Fruit fly (Drosophila melanogaster) whole organism, prepupa: ENCODE measurements around the gene Oseg1.

Experiments
- Blimp-1 ChIP-seq: fragments of 200-800 bp; sonication (Bioruptor generic); optimal IDR thresholded peaks from 3 replicates; lab custom pipeline; 2017; ENCODE audit warnings: missing biosample characterization, missing genetic modification characterization, mild to moderate bottlenecking, moderate library complexity, missing genetic modification reagents
- CG10631 ChIP-seq: fragments of 200-800 bp; sonication (Bioruptor generic); optimal IDR thresholded peaks from 2 replicates; lab custom pipeline; 2016; ENCODE audit warnings: missing biosample characterization, missing genetic modification characterization
- CG11294 ChIP-seq: fragments of 200-800 bp; sonication (Bioruptor generic); IDR thresholded peaks from 2 replicates; pipeline ENCODE4 v1.3.6; 2022; ENCODE audit warnings: missing biosample characterization, missing genetic modification characterization
- CG11762 ChIP-seq: fragments of 200-800 bp; sonication (Bioruptor generic); optimal IDR thresholded peaks from 3 replicates; lab custom pipeline; 2016; ENCODE audit warnings: missing biosample characterization, missing genetic modification characterization; ENCODE audit not compliant: insufficient read depth
- CG11902 ChIP-seq: fragments of 200-800 bp; sonication (Bioruptor generic); optimal IDR thresholded peaks from 3 replicates; lab custom pipeline; 2016; ENCODE audit warnings: missing biosample characterization, missing genetic modification characterization
- CG15336 ChIP-seq: fragments of 200-800 bp; sonication (Bioruptor generic); IDR thresholded peaks from 2 replicates; pipeline ENCODE4 v1.3.6; 2022; ENCODE audit warnings: missing biosample characterization, missing genetic modification characterization
- CG1621 ChIP-seq: fragments of 200-800 bp; sonication (Bioruptor generic); optimal IDR thresholded peaks from 3 replicates; lab custom pipeline; 2018; ENCODE audit warnings: missing biosample characterization, mild to moderate bottlenecking, missing genetic modification characterization
- CG16779 ChIP-seq: fragments of 200-800 bp; sonication (Bioruptor generic); optimal IDR thresholded peaks from 3 replicates; lab custom pipeline; 2017; ENCODE audit warnings: missing biosample characterization, mild to moderate bottlenecking, missing genetic modification characterization
- CG31627 ChIP-seq: fragments of 200-800 bp; sonication (Bioruptor generic); optimal IDR thresholded peaks from 3 replicates; lab custom pipeline; 2016; ENCODE audit warnings: missing biosample characterization, missing genetic modification characterization
- CG32006 ChIP-seq: fragments of 200-800 bp; sonication (Bioruptor generic); optimal IDR thresholded peaks from 3 replicates; lab custom pipeline; 2017; ENCODE audit warnings: missing biosample characterization, mild to moderate bottlenecking, missing genetic modification characterization
- CG34406 ChIP-seq: fragments of 200-800 bp; sonication (Bioruptor generic); optimal IDR thresholded peaks from 3 replicates; lab custom pipeline; 2016; ENCODE audit warnings: missing biosample characterization, missing genetic modification characterization
- CG4318 ChIP-seq: fragments of 200-800 bp; sonication (Bioruptor generic); optimal IDR thresholded peaks from 3 replicates; lab custom pipeline; 2017; ENCODE audit warnings: missing biosample characterization, mild to moderate bottlenecking, missing genetic modification characterization
- CG6276 ChIP-seq: fragments of 200-800 bp; sonication (Bioruptor generic); optimal IDR thresholded peaks from 2 replicates; lab custom pipeline; 2017; ENCODE audit warnings: missing biosample characterization, mild to moderate bottlenecking, missing genetic modification characterization
- CG6792 ChIP-seq: fragments of 200-800 bp; sonication (Bioruptor generic); optimal IDR thresholded peaks from 3 replicates; lab custom pipeline; 2016; ENCODE audit warnings: missing biosample characterization, missing genetic modification characterization
- CG6808 ChIP-seq: fragments of 200-800 bp; sonication (Bioruptor generic); optimal IDR thresholded peaks from 3 replicates; lab custom pipeline; 2017; ENCODE audit warnings: missing biosample characterization, missing genetic modification characterization, mild to moderate bottlenecking, moderate library complexity, missing genetic modification reagents
- CG6854 ChIP-seq: fragments of 200-800 bp; sonication (Bioruptor generic); optimal IDR thresholded peaks from 2 replicates; lab custom pipeline; 2017; ENCODE audit warnings: missing biosample characterization, mild to moderate bottlenecking, missing genetic modification characterization
- CG7368 ChIP-seq: fragments of 200-800 bp; sonication (Bioruptor generic); optimal IDR thresholded peaks from 3 replicates; lab custom pipeline; 2016; ENCODE audit warnings: missing biosample characterization, missing genetic modification characterization
- CG8119 ChIP-seq: fragments of 200-800 bp; sonication (Bioruptor generic); IDR thresholded peaks from 3 replicates; pipeline ENCODE4 v1.3.6; 2022; ENCODE audit warnings: missing biosample characterization, missing genetic modification characterization
- Eip75B ChIP-seq: fragments of 200-800 bp; sonication (Bioruptor generic); optimal IDR thresholded peaks from 3 replicates; lab custom pipeline; 2016; ENCODE audit warnings: missing biosample characterization, missing genetic modification characterization
- Eip78C ChIP-seq: fragments of 200-800 bp; sonication (Bioruptor generic); peaks from one replicate; lab custom pipeline; 2016; ENCODE audit warnings: missing biosample characterization, missing genetic modification characterization
- Ets21C ChIP-seq: fragments of 200-800 bp; sonication (Bioruptor generic); optimal IDR thresholded peaks from 3 replicates; lab custom pipeline; 2016; ENCODE audit warnings: missing biosample characterization, missing genetic modification characterization
- Hr38 ChIP-seq: sonication (Bioruptor generic); optimal IDR thresholded peaks from 2 replicates; lab custom pipeline; 2016; ENCODE audit warnings: missing biosample characterization, missing genetic modification characterization
- Hr39 ChIP-seq: fragments of 200-800 bp; sonication (Bioruptor generic); optimal IDR thresholded peaks from 2 replicates; lab custom pipeline; 2016; ENCODE audit warnings: missing biosample characterization, missing genetic modification characterization
- Hr4 ChIP-seq: fragments of 200-800 bp; sonication (Bioruptor generic); optimal IDR thresholded peaks from 3 replicates; lab custom pipeline; 2016; ENCODE audit warnings: missing biosample characterization, missing genetic modification characterization
- Lpt ChIP-seq: fragments of 200-800 bp; sonication (Bioruptor generic); optimal IDR thresholded peaks from 3 replicates; lab custom pipeline; 2016; ENCODE audit warnings: missing biosample characterization, missing genetic modification characterization
- Met ChIP-seq: fragments of 200-800 bp; sonication (Bioruptor generic); optimal IDR thresholded peaks from 3 replicates; lab custom pipeline; 2016; ENCODE audit warnings: missing biosample characterization, missing genetic modification characterization
- OdsH ChIP-seq: fragments of 200-800 bp; sonication (Bioruptor generic); optimal IDR thresholded peaks from 3 replicates; lab custom pipeline; 2016; ENCODE audit warnings: missing biosample characterization, missing genetic modification characterization
- Sox102F ChIP-seq: fragments of 200-800 bp; sonication (Bioruptor generic); optimal IDR thresholded peaks from 2 replicates; lab custom pipeline; 2016; ENCODE audit warnings: missing biosample characterization, mild to moderate bottlenecking, missing genetic modification characterization
- Sox14 ChIP-seq: fragments of 200-800 bp; sonication (Bioruptor generic); optimal IDR thresholded peaks from 3 replicates; lab custom pipeline; 2016; ENCODE audit warnings: missing biosample characterization, missing genetic modification characterization
- Sox15 ChIP-seq: fragments of 200-800 bp; sonication (Bioruptor generic); optimal IDR thresholded peaks from 3 replicates; lab custom pipeline; 2016; ENCODE audit warnings: missing biosample characterization, missing genetic modification characterization
- achi ChIP-seq: fragments of 200-800 bp; sonication (Bioruptor generic); optimal IDR thresholded peaks from 3 replicates; lab custom pipeline; 2016; ENCODE audit warnings: missing biosample characterization, missing genetic modification characterization
- acj6 ChIP-seq: fragments of 200-800 bp; sonication (Bioruptor generic); optimal IDR thresholded peaks from 3 replicates; lab custom pipeline; 2016; ENCODE audit warnings: missing biosample characterization, missing genetic modification characterization
- cyc ChIP-seq: fragments of 200-800 bp; sonication (Bioruptor generic); optimal IDR thresholded peaks from 3 replicates; lab custom pipeline; 2016; ENCODE audit warnings: missing biosample characterization, missing genetic modification characterization
- dac ChIP-seq: fragments of 200-800 bp; sonication (Bioruptor generic); optimal IDR thresholded peaks from 2 replicates; lab custom pipeline; 2017; ENCODE audit warnings: missing biosample characterization, mild to moderate bottlenecking, missing genetic modification characterization
- dsx ChIP-seq: fragments of 200-800 bp; optimal IDR thresholded peaks from 3 replicates; lab custom pipeline; 2019; ENCODE audit warnings: missing biosample characterization, mild to moderate bottlenecking, missing genetic modification characterization, moderate library complexity; ENCODE audit not compliant: poor library complexity, severe bottlenecking
- eg ChIP-seq: fragments of 200-800 bp; sonication (Bioruptor generic); IDR thresholded peaks from 3 replicates; pipeline ENCODE4 v1.3.6; 2022; ENCODE audit warnings: missing biosample characterization, missing genetic modification characterization
- esn ChIP-seq: fragments of 200-800 bp; sonication (Bioruptor generic); optimal IDR thresholded peaks from 2 replicates; lab custom pipeline; 2016; ENCODE audit warnings: missing biosample characterization, mild to moderate bottlenecking, missing genetic modification characterization, moderate library complexity
- fd59A ChIP-seq: fragments of 200-800 bp; sonication (Bioruptor generic); optimal IDR thresholded peaks from 2 replicates; lab custom pipeline; 2017; ENCODE audit warnings: missing biosample characterization, mild to moderate bottlenecking, missing genetic modification characterization, missing genetic modification reagents
- fd85E ChIP-seq: fragments of 200-800 bp; sonication (Bioruptor generic); optimal IDR thresholded peaks from 3 replicates; lab custom pipeline; 2016; ENCODE audit warnings: missing biosample characterization, missing genetic modification characterization
- fkh ChIP-seq: fragments of 200-800 bp; sonication (Bioruptor generic); optimal IDR thresholded peaks from 3 replicates; lab custom pipeline; 2017; ENCODE audit warnings: missing biosample characterization, mild to moderate bottlenecking, missing genetic modification characterization, moderate library complexity
- lz ChIP-seq: fragments of 200-800 bp; sonication (Bioruptor generic); optimal IDR thresholded peaks from 3 replicates; lab custom pipeline; 2016; ENCODE audit warnings: missing biosample characterization, missing genetic modification characterization
- net ChIP-seq: fragments of 200-800 bp; sonication (Bioruptor generic); optimal IDR thresholded peaks from 3 replicates; lab custom pipeline; 2016; ENCODE audit warnings: missing biosample characterization, missing genetic modification characterization
- pdm3 ChIP-seq: fragments of 200-800 bp; sonication (Bioruptor generic); optimal IDR thresholded peaks from 3 replicates; lab custom pipeline; 2016; ENCODE audit warnings: missing biosample characterization, missing genetic modification characterization
- salr ChIP-seq, 2 experiments: fragments of 200-800 bp; sonication (Bioruptor generic); optimal IDR thresholded peaks; 3 replicates each; lab custom pipeline; 2016 to 2018; ENCODE audit warnings: missing biosample characterization in 2 of 2, missing genetic modification characterization in 2 of 2, mild to moderate bottlenecking in 1 of 2
- ss ChIP-seq, 2 experiments: fragments of 200-800 bp; sonication (Bioruptor generic); optimal IDR thresholded peaks; 2 replicates in 1 of 2; 3 replicates in 1 of 2; lab custom pipeline; 2017 to 2018; ENCODE audit warnings: mild to moderate bottlenecking in 2 of 2, missing biosample characterization in 2 of 2, missing genetic modification characterization in 2 of 2, moderate library complexity in 1 of 2
- svp ChIP-seq: fragments of 200-800 bp; sonication (Bioruptor generic); peaks from one replicate; lab custom pipeline; 2016; ENCODE audit warnings: missing biosample characterization, missing genetic modification characterization
- vri ChIP-seq: fragments of 200-800 bp; sonication (Bioruptor generic); optimal IDR thresholded peaks from 3 replicates; lab custom pipeline; 2016; ENCODE audit warnings: missing biosample characterization, mild to moderate bottlenecking, missing genetic modification characterization

The Oseg1 gene

DNA sequence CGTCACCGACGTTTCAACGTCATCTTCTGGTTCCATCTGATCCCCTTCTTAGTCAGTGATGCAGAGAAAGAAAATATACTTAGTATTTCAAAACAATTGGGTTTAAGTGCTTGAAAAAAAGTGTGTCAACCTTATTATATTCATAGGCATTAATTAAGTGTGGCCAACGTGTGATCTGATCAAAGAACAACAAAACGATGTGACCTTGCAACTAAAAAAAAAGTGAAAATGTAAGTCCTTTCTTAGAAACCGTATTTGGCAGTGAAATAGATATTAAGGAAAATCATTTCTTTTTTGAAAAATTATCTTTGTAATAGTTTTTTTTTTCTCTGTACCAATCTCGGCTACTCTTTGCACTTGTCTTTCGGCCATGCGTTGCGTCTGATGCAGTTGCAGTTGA is 27.6 kb downstream of the Oseg1 start (continued):
- peak; percentile 73 for TF ChIP-seq CG16779 (tag; lab: Kevin White, UChicago)
- peak; percentile 82 for TF ChIP-seq esn (GFP tag; lab: Kevin White, UChicago)
- peak; percentile 66 for TF ChIP-seq CG1621 (tag; lab: Kevin White, UChicago)
- peak; percentile 85 for TF ChIP-seq CG15336 (GFP tag; lab: Robert Waterston, UW)
- peak; percentile 78 for TF ChIP-seq fd59A (GFP tag; lab: Kevin White, UChicago)
- peak; percentile 81 for TF ChIP-seq Hr4
- TF ChIP-seq CG11902 (GFP tag; lab: Kevin White, UChicago) = peak; percentile 81
- peak; percentile 70 for TF ChIP-seq cyc (GFP tag; lab: Kevin White, UChicago)

DNA sequence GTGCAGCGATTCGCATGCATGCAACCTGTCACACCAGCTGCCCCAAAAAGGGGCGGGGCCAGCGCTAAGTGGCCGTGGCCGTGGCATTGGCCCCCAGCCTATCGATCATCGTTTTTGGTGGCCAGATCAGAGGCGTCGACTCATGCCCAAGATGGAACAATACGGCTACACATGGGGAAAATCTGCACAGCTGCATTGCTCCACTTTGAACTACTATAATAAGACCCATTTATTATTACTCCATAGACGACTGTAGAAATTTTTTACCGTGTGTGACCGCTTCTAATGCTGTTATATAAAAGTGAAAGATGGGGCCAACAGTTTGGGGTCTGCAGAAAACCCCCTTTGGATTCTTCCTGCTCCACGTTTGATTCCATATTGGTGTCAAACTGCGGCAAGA is 28.7 kb downstream of the Oseg1 start:
- TF ChIP-seq CG6854 (GFP tag; lab: Kevin White, UChicago) (no peak), net (GFP tag; lab: Kevin White, UChicago) (peak; percentile 24), fd85E (no peak), Blimp-1 (no peak), svp (GFP tag; lab: Kevin White, UChicago) (no peak), fkh (GFP tag; lab: Kevin White, UChicago) (no peak), Sox102F (GFP tag; lab: Kevin White, UChicago) (no peak), Eip78C (GFP tag; lab: Kevin White, UChicago) (peak; percentile 59), dac (GFP tag; lab: Kevin White, UChicago) (peak; percentile 51), Hr39 (GFP tag; lab: Kevin White, UChicago) (no peak), CG11294 (GFP tag; lab: Robert Waterston, UW) (no peak), achi (peak; percentile 27), salr (GFP tag; optimal IDR thresholded peaks at IDR 0.05; lab: Kevin White, UChicago) (peak in 1 of 2 experiments; percentile 59), Sox14 (GFP tag; lab: Kevin White, UChicago) (no peak), Eip75B (no peak), CG16779 (tag; lab: Kevin White, UChicago) (no peak), eg (peak; percentile 50; the same call in 2 of the 3 replicates), CG4318 (GFP tag; lab: Kevin White, UChicago) (peak; percentile 59), CG34406 (GFP tag; lab: Kevin White, UChicago) (no peak), cyc (GFP tag; lab: Kevin White, UChicago) (no peak), Lpt (GFP tag; lab: Kevin White, UChicago) (no peak), CG15336 (GFP tag; lab: Robert Waterston, UW) (peak; percentile 73), vri (GFP tag; lab: Kevin White, UChicago) (no peak), dsx (no peak), Sox15 (GFP tag; lab: Kevin White, UChicago) (no peak), Met (no peak), Hr4 (peak; percentile 69), Hr38 (GFP tag; lab: Kevin White, UChicago) (no peak), CG6808 (GFP tag; lab: Kevin White, UChicago) (no peak), CG6276 (GFP tag; lab: Kevin White, UChicago) (peak; percentile 21), acj6 (GFP tag; lab: Kevin White, UChicago) (no peak), pdm3 (GFP tag; lab: Kevin White, UChicago) (peak; percentile 23), CG11762 (GFP tag; lab: Kevin White, UChicago) (no peak), CG8119 (GFP tag; lab: Robert Waterston, UW) (peak; percentile 60), Ets21C (no peak), fd59A (GFP tag; lab: Kevin White, UChicago) (no peak), CG7368 (GFP tag; lab: Kevin White, UChicago) (no peak), lz (no peak), CG31627 (no peak), CG1621 (tag; lab: Kevin White, UChicago) (no peak), CG10631 (GFP tag; lab: Kevin White, UChicago) (no peak), CG32006 (GFP tag; lab: Kevin White, UChicago) (peak; percentile 84), ss (GFP tag; optimal IDR thresholded peaks at IDR 0.05; lab: Kevin White, UChicago) (peak in 1 of 2 experiments; percentile 38), CG6792 (GFP tag; lab: Kevin White, UChicago) (no peak), OdsH (GFP tag; lab: Kevin White, UChicago) (peak; percentile 27)
